Fruit fly (Drosophila melanogaster): ENCODE data around the gene CG6431.

- TF ChIP-seq h (optimal IDR thresholded peaks at IDR 0.05): no peak
- TF ChIP-seq psq (optimal IDR thresholded peaks at IDR 0.05): no peak
- TF ChIP-seq Myc (optimal IDR thresholded peaks at IDR 0.05): no peak
- no peak for TF ChIP-seq Sin3A (optimal IDR thresholded peaks at IDR 0.05)
Measured at dm6 chr2L:10681602-10682001, 42.4 kb upstream of the CG6431 start, which contains the start of gene CG17107.

Measured in Kc167 (cell line).